Worm (Caenorhabditis elegans): Measurements from ENCODE around the gene C15H9.11.

Gene C15H9.11

ce11 chrX:6100395-6101099, 2.6 kb downstream of the C15H9.11 start:
- TF ChIP-seq tra-4 (tag; optimal IDR thresholded peaks at IDR 0.05): no peak
- TF ChIP-seq ceh-13 (GFP tag; optimal IDR thresholded peaks at IDR 0.05): no peak
- TF ChIP-seq hmg-4 (GFP tag; optimal IDR thresholded peaks at IDR 0.05): no peak
- no peak for TF ChIP-seq tbx-11 (GFP tag; IDR thresholded peaks at IDR 0.05)
- TF ChIP-seq aly-1 (tag; optimal IDR thresholded peaks at IDR 0.05): no peak
- TF ChIP-seq pes-1 (GFP tag; IDR thresholded peaks at IDR 0.05): no peak
- TF ChIP-seq F13C5.2 (tag; optimal IDR thresholded peaks at IDR 0.05): no peak

ce11 chrX:6098420-6098819, 4.8 kb downstream of the C15H9.11 start:
- no peak for TF ChIP-seq ama-1 (optimal IDR thresholded peaks at IDR 0.05)

- TF ChIP-seq B0310.2 (tag; optimal IDR thresholded peaks at IDR 0.05): no peak
- no peak for TF ChIP-seq ama-1 (optimal IDR thresholded peaks at IDR 0.05)
- no peak for TF ChIP-seq hmbx-1 (tag; optimal IDR thresholded peaks at IDR 0.05)
- TF ChIP-seq aly-1 (tag; optimal IDR thresholded peaks at IDR 0.05): no peak
- TF ChIP-seq scrt-1 (GFP tag; IDR thresholded peaks at IDR 0.05): peak; percentile 70; the same call in 1 of the 2 replicates
- TF ChIP-seq ceh-13 (GFP tag; optimal IDR thresholded peaks at IDR 0.05): no peak
- peak; percentile 20 for TF ChIP-seq ceh-36 (tag; optimal IDR thresholded peaks at IDR 0.05)
- TF ChIP-seq F13C5.2 (tag; optimal IDR thresholded peaks at IDR 0.05): peak; percentile 72
- TF ChIP-seq ets-7 (tag; optimal IDR thresholded peaks at IDR 0.05): no peak
- TF ChIP-seq flt-1 (GFP tag; IDR thresholded peaks at IDR 0.05): peak; percentile 54
- TF ChIP-seq tra-4 (tag; optimal IDR thresholded peaks at IDR 0.05): no peak
- no peak for TF ChIP-seq tbx-37 (GFP tag; conservative IDR thresholded peaks at IDR 0.05)
- no peak for TF ChIP-seq tbx-11 (GFP tag; IDR thresholded peaks at IDR 0.05)
- TF ChIP-seq sea-1 (GFP tag; conservative IDR thresholded peaks at IDR 0.05): peak; percentile 69; the same call in 1 of the 2 replicates
- peak; percentile 81 for TF ChIP-seq hmg-4 (GFP tag; optimal IDR thresholded peaks at IDR 0.05)
- no peak for TF ChIP-seq hnd-1 (tag; optimal IDR thresholded peaks at IDR 0.05)
- TF ChIP-seq pes-1 (GFP tag; IDR thresholded peaks at IDR 0.05): 0 out of 2 replicates have a peak, but pooled peaks have one; percentile 49
Observed at ce11 chrX:6097551-6097950, 5.6 kb downstream of the C15H9.11 start, which contains the start of gene C15H9.4. C15H9.4 (plus strand) TSS chrX:6097643.

ce11 chrX:6093046-6093445, 10.2 kb downstream of the C15H9.11 start, which contains the start of gene C15H9.5:
C15H9.5 (plus strand) TSS chrX:6093300.
- TF ChIP-seq flt-1 (GFP tag; IDR thresholded peaks at IDR 0.05): no peak
- no peak for TF ChIP-seq F13C5.2 (tag; optimal IDR thresholded peaks at IDR 0.05)

ce11 chrX:6092533-6092932, 10.7 kb downstream of the C15H9.11 start:
- TF ChIP-seq tbx-37 (GFP tag; conservative IDR thresholded peaks at IDR 0.05) (no peak), tbx-11 (GFP tag; IDR thresholded peaks at IDR 0.05) (no peak), ceh-36 (tag; optimal IDR thresholded peaks at IDR 0.05) (no peak), scrt-1 (GFP tag; IDR thresholded peaks at IDR 0.05) (no peak), aly-1 (tag; optimal IDR thresholded peaks at IDR 0.05) (no peak), tra-4 (tag; optimal IDR thresholded peaks at IDR 0.05) (no peak), sea-1 (GFP tag; conservative IDR thresholded peaks at IDR 0.05) (no peak)

ce11 chrX:6091967-6092366, 11.2 kb downstream of the C15H9.11 start, which contains the start of gene hsp-3:
hsp-3 (minus strand) TSS chrX:6092124.
- TF ChIP-seq B0310.2 (tag; optimal IDR thresholded peaks at IDR 0.05) (peak; percentile 49), hnd-1 (tag; optimal IDR thresholded peaks at IDR 0.05) (no peak), ama-1 (optimal IDR thresholded peaks at IDR 0.05) (no peak), F13C5.2 (tag; optimal IDR thresholded peaks at IDR 0.05) (peak; percentile 74), flt-1 (GFP tag; IDR thresholded peaks at IDR 0.05) (0 out of 2 replicates have a peak, but pooled peaks have one; percentile 36), tra-4 (tag; optimal IDR thresholded peaks at IDR 0.05) (peak; percentile 39), tbx-37 (GFP tag; conservative IDR thresholded peaks at IDR 0.05) (peak; percentile 47), ceh-36 (tag; optimal IDR thresholded peaks at IDR 0.05) (no peak), aly-1 (tag; optimal IDR thresholded peaks at IDR 0.05) (peak; percentile 55), hmg-4 (GFP tag; optimal IDR thresholded peaks at IDR 0.05) (peak; percentile 48), sea-1 (GFP tag; conservative IDR thresholded peaks at IDR 0.05) (0 out of 2 replicates have a peak, but pooled peaks have one; percentile 69), tbx-11 (GFP tag; IDR thresholded peaks at IDR 0.05) (peak; percentile 51; the same call in 1 of the 2 replicates), scrt-1 (GFP tag; IDR thresholded peaks at IDR 0.05) (no peak), ets-7 (tag; optimal IDR thresholded peaks at IDR 0.05) (peak; percentile 5)

- TF ChIP-seq ets-7 (tag; optimal IDR thresholded peaks at IDR 0.05): no peak
- no peak for TF ChIP-seq tra-4 (tag; optimal IDR thresholded peaks at IDR 0.05)
- TF ChIP-seq hnd-1 (tag; optimal IDR thresholded peaks at IDR 0.05): no peak
- TF ChIP-seq aly-1 (tag; optimal IDR thresholded peaks at IDR 0.05): no peak
Observed at ce11 chrX:6090779-6091178, 12.4 kb downstream of the C15H9.11 start.

- no peak for TF ChIP-seq scrt-1 (GFP tag; IDR thresholded peaks at IDR 0.05)
- TF ChIP-seq sea-1 (GFP tag; conservative IDR thresholded peaks at IDR 0.05): no peak
- TF ChIP-seq tbx-37 (GFP tag; conservative IDR thresholded peaks at IDR 0.05): no peak
- TF ChIP-seq tbx-11 (GFP tag; IDR thresholded peaks at IDR 0.05): no peak
- no peak for TF ChIP-seq ama-1 (optimal IDR thresholded peaks at IDR 0.05)
- no peak for TF ChIP-seq pes-1 (GFP tag; IDR thresholded peaks at IDR 0.05)
- no peak for TF ChIP-seq F13C5.2 (tag; optimal IDR thresholded peaks at IDR 0.05)
- no peak for TF ChIP-seq hnd-1 (tag; optimal IDR thresholded peaks at IDR 0.05)
- TF ChIP-seq hmg-4 (GFP tag; optimal IDR thresholded peaks at IDR 0.05): no peak
- TF ChIP-seq tra-4 (tag; optimal IDR thresholded peaks at IDR 0.05): no peak
- no peak for TF ChIP-seq ceh-13 (GFP tag; optimal IDR thresholded peaks at IDR 0.05)
- no peak for TF ChIP-seq hmbx-1 (tag; optimal IDR thresholded peaks at IDR 0.05)
- no peak for TF ChIP-seq ceh-36 (tag; optimal IDR thresholded peaks at IDR 0.05)
- no peak for TF ChIP-seq B0310.2 (tag; optimal IDR thresholded peaks at IDR 0.05)
- TF ChIP-seq ets-7 (tag; optimal IDR thresholded peaks at IDR 0.05): no peak
- TF ChIP-seq aly-1 (tag; optimal IDR thresholded peaks at IDR 0.05): no peak
- no peak for TF ChIP-seq flt-1 (GFP tag; IDR thresholded peaks at IDR 0.05)
Observed at ce11 chrX:6088718-6089117, 14.5 kb downstream of the C15H9.11 start.

Data from whole organism, early embryonic.